Fruit fly (Drosophila melanogaster) whole organism, prepupa: Measurements from ENCODE around the gene CG4829.

Experiments used
- CG32006 ChIP-seq: fragments of 200-800 bp; sonication (Bioruptor generic); optimal IDR thresholded peaks from 3 replicates; lab custom pipeline; 2017; ENCODE audit warnings: missing biosample characterization, mild to moderate bottlenecking, missing genetic modification characterization
- Met ChIP-seq: fragments of 200-800 bp; sonication (Bioruptor generic); optimal IDR thresholded peaks from 3 replicates; lab custom pipeline; 2016; ENCODE audit warnings: missing biosample characterization, missing genetic modification characterization
- fd59A ChIP-seq: fragments of 200-800 bp; sonication (Bioruptor generic); optimal IDR thresholded peaks from 2 replicates; lab custom pipeline; 2017; ENCODE audit warnings: missing biosample characterization, mild to moderate bottlenecking, missing genetic modification characterization, missing genetic modification reagents
- svp ChIP-seq: fragments of 200-800 bp; sonication (Bioruptor generic); peaks from one replicate; lab custom pipeline; 2016; ENCODE audit warnings: missing biosample characterization, missing genetic modification characterization

dm6 chrX:16836805-16837333, 25.4 kb downstream of the CG4829 start:
- TF ChIP-seq CG32006 (GFP tag; lab: Kevin White, UChicago) (no peak), svp (GFP tag; lab: Kevin White, UChicago) (peak; percentile 69), fd59A (GFP tag; lab: Kevin White, UChicago) (no peak), Met (GFP tag; lab: Kevin White, UChicago) (no peak)
